Fruit fly (Drosophila melanogaster) whole organism, embryonic: ENCODE data around the gene Pstk.

Experiments
- CG10147 ChIP-seq: fragments of 200-800 bp; sonication (Bioruptor generic); optimal IDR thresholded peaks from 2 replicates; lab custom pipeline; 2019; ENCODE audit warnings: missing biosample characterization, mild to moderate bottlenecking, missing genetic modification characterization, moderate library complexity
- CG10267 ChIP-seq: fragments of 200-800 bp; sonication (Bioruptor generic); optimal IDR thresholded peaks from 2 replicates; lab custom pipeline; 2018; ENCODE audit warnings: missing biosample characterization, mild to moderate bottlenecking, missing genetic modification characterization, moderate library complexity
- CG11696 ChIP-seq: fragments of 200-800 bp; sonication (Bioruptor generic); IDR thresholded peaks from 2 replicates; pipeline ENCODE4 v1.3.6; 2022; ENCODE audit warnings: missing biosample characterization, missing genetic modification characterization
- CG16779 ChIP-seq: fragments of 200-800 bp; sonication (Bioruptor generic); IDR thresholded peaks from 2 replicates; pipeline ENCODE4 v1.3.6; 2022; ENCODE audit warnings: missing biosample characterization, missing genetic modification characterization
- CG17361 ChIP-seq: fragments of 200-800 bp; sonication (Bioruptor generic); IDR thresholded peaks from 3 replicates; pipeline ENCODE4 v1.3.6; 2022; ENCODE audit warnings: missing biosample characterization, missing genetic modification characterization
- CG2875 ChIP-seq: fragments of 200-800 bp; sonication (Bioruptor generic); optimal IDR thresholded peaks from 2 replicates; lab custom pipeline; 2017; ENCODE audit warnings: missing biosample characterization, mild to moderate bottlenecking, missing genetic modification characterization, missing genetic modification reagents
- CG2889 ChIP-seq: fragments of 200-800 bp; sonication (Bioruptor generic); IDR thresholded peaks from 3 replicates; pipeline ENCODE4 v1.3.6; 2022; ENCODE audit warnings: missing biosample characterization, missing genetic modification characterization
- CG3163 ChIP-seq: fragments of 200-800 bp; sonication (Bioruptor generic); optimal IDR thresholded peaks from 3 replicates; lab custom pipeline; 2016; ENCODE audit warnings: missing biosample characterization, missing genetic modification characterization
- CG3726 ChIP-seq: fragments of 200-800 bp; sonication (Bioruptor generic); IDR thresholded peaks from 3 replicates; pipeline ENCODE4, ENCODE4 v1.3.6; 2022; ENCODE audit warnings: missing biosample characterization, missing genetic modification characterization
- CG4820 ChIP-seq: fragments of 200-800 bp; sonication (Bioruptor generic); optimal IDR thresholded peaks from 3 replicates; lab custom pipeline; 2016; ENCODE audit warnings: missing biosample characterization, missing genetic modification characterization
- CG6175 ChIP-seq: fragments of 200-800 bp; sonication (Bioruptor generic); IDR thresholded peaks from 3 replicates; pipeline ENCODE4 v1.3.6; 2022; ENCODE audit warnings: missing biosample characterization, missing genetic modification characterization
- CG6272 ChIP-seq: fragments of 200-800 bp; sonication (Bioruptor generic); IDR thresholded peaks from 2 replicates; pipeline ENCODE4 v1.3.6; 2022; ENCODE audit warnings: missing biosample characterization, missing genetic modification characterization
- CG6689 ChIP-seq: fragments of 200-800 bp; sonication (Bioruptor generic); IDR thresholded peaks from 2 replicates; pipeline ENCODE4 v1.3.6; 2022; ENCODE audit warnings: missing biosample characterization, missing genetic modification characterization
- CG7271 ChIP-seq: fragments of 200-800 bp; sonication (Bioruptor generic); optimal IDR thresholded peaks from 2 replicates; lab custom pipeline; 2018; ENCODE audit warnings: missing biosample characterization, mild to moderate bottlenecking, missing genetic modification characterization, moderate library complexity
- CG8388 ChIP-seq: fragments of 200-800 bp; sonication (Bioruptor generic); optimal IDR thresholded peaks from 2 replicates; lab custom pipeline; 2019; ENCODE audit warnings: missing biosample characterization, mild to moderate bottlenecking, missing genetic modification characterization, moderate library complexity
- CG8765 ChIP-seq: fragments of 200-800 bp; sonication (Bioruptor generic); IDR thresholded peaks from 2 replicates; pipeline ENCODE4 v1.3.6; 2022; ENCODE audit warnings: missing biosample characterization, missing genetic modification characterization
- CG9437 ChIP-seq: fragments of 200-800 bp; sonication (Bioruptor generic); optimal IDR thresholded peaks from 2 replicates; lab custom pipeline; 2018; ENCODE audit warnings: missing biosample characterization, mild to moderate bottlenecking, missing genetic modification characterization
- CG9727 ChIP-seq: fragments of 200-800 bp; sonication (Bioruptor generic); optimal IDR thresholded peaks from 3 replicates; lab custom pipeline; 2017; ENCODE audit warnings: missing biosample characterization, mild to moderate bottlenecking, missing genetic modification characterization
- CG9876 ChIP-seq: fragments of 200-800 bp; sonication (Bioruptor generic); optimal IDR thresholded peaks from 2 replicates; lab custom pipeline; 2016; ENCODE audit warnings: missing biosample characterization, missing genetic modification characterization
- E2f1 ChIP-seq: fragments of 200-800 bp; sonication (Bioruptor generic); IDR thresholded peaks from 2 replicates; pipeline ENCODE4 v1.3.6; 2022; ENCODE audit warnings: missing biosample characterization, missing genetic modification characterization
- E2f2 ChIP-seq: fragments of 200-800 bp; sonication (Bioruptor generic); IDR thresholded peaks from 2 replicates; pipeline ENCODE4 v1.3.6; 2022; ENCODE audit warnings: missing biosample characterization, missing genetic modification characterization
- Ets65A ChIP-seq: fragments of 200-800 bp; sonication (Bioruptor generic); peaks from one replicate; lab custom pipeline; 2016; ENCODE audit warnings: missing biosample characterization, missing genetic modification characterization
- Hmx ChIP-seq: fragments of 200-800 bp; sonication (Bioruptor generic); optimal IDR thresholded peaks from 2 replicates; lab custom pipeline; 2016; ENCODE audit warnings: missing biosample characterization, missing genetic modification characterization
- Lhr ChIP-seq: fragments of 200-800 bp; sonication (Bioruptor generic); optimal IDR thresholded peaks from 3 replicates; lab custom pipeline; 2017; ENCODE audit warnings: mild to moderate bottlenecking, missing biosample characterization, missing genetic modification reagents, missing genetic modification characterization
- Ravus ChIP-seq: fragments of 200-800 bp; sonication (Bioruptor generic); IDR thresholded peaks from 2 replicates; pipeline ENCODE4 v1.3.6; 2022; ENCODE audit warnings: missing biosample characterization, missing genetic modification characterization
- Rx ChIP-seq: fragments of 200-800 bp; sonication (Bioruptor generic); IDR thresholded peaks from 2 replicates; pipeline ENCODE4 v1.3.6; 2022; ENCODE audit warnings: missing biosample characterization, missing genetic modification characterization
- Scr ChIP-seq: fragments of 200-800 bp; sonication (Bioruptor generic); IDR thresholded peaks from 2 replicates; pipeline ENCODE4 v1.3.6; 2022; ENCODE audit warnings: missing biosample characterization, missing genetic modification characterization; ENCODE audit not compliant: partially characterized antibody
- Sox100B ChIP-seq: fragments of 200-800 bp; sonication (Bioruptor generic); optimal IDR thresholded peaks from 3 replicates; lab custom pipeline; 2018; ENCODE audit warnings: missing biosample characterization, mild to moderate bottlenecking, missing genetic modification characterization
- Sry-δ ChIP-seq: fragments of 200-800 bp; sonication (Bioruptor generic); optimal IDR thresholded peaks from 2 replicates; lab custom pipeline; 2016; ENCODE audit warnings: missing biosample characterization, missing genetic modification characterization
- TFAM ChIP-seq: fragments of 200-800 bp; sonication (Bioruptor generic); optimal IDR thresholded peaks from 2 replicates; lab custom pipeline; 2017; ENCODE audit warnings: missing biosample characterization, missing genetic modification characterization, inconsistent platforms
- chn ChIP-seq: fragments of 200-800 bp; sonication (Bioruptor generic); optimal IDR thresholded peaks from 2 replicates; lab custom pipeline; 2016; ENCODE audit warnings: missing biosample characterization, missing genetic modification characterization
- dm ChIP-seq: fragments of 200-800 bp; sonication (Bioruptor generic); optimal IDR thresholded peaks from 3 replicates; lab custom pipeline; 2016; ENCODE audit warnings: missing biosample characterization, missing genetic modification characterization
- gsb ChIP-seq: fragments of 200-800 bp; sonication (Bioruptor generic); IDR thresholded peaks from 2 replicates; pipeline ENCODE4 v1.3.6; 2022; ENCODE audit warnings: missing biosample characterization, missing genetic modification characterization
- gt ChIP-seq: fragments of 200-800 bp; sonication (Bioruptor generic); IDR thresholded peaks from 2 replicates; pipeline ENCODE4 v1.3.6; 2022; ENCODE audit warnings: missing biosample characterization, missing genetic modification characterization
- h ChIP-seq: fragments of >200 bp; optimal IDR thresholded peaks from 2 replicates; lab custom pipeline; 2017
- hb ChIP-seq: fragments of 200-800 bp; sonication (Bioruptor generic); IDR thresholded peaks from 3 replicates; pipeline ENCODE4 v1.3.6; 2022; ENCODE audit warnings: missing biosample characterization, missing genetic modification characterization; ENCODE audit not compliant: partially characterized antibody
- her ChIP-seq: fragments of 200-800 bp; sonication (Bioruptor generic); optimal IDR thresholded peaks from 2 replicates; lab custom pipeline; 2016; ENCODE audit warnings: missing biosample characterization, missing genetic modification characterization
- knrl ChIP-seq: fragments of 200-800 bp; sonication (Bioruptor generic); IDR thresholded peaks from 3 replicates; pipeline ENCODE4 v1.3.6; 2022; ENCODE audit warnings: missing biosample characterization, missing genetic modification characterization; ENCODE audit not compliant: partially characterized antibody
- lilli ChIP-seq: fragments of 200-800 bp; sonication (Bioruptor generic); optimal IDR thresholded peaks from 3 replicates; lab custom pipeline; 2016; ENCODE audit warnings: missing biosample characterization, missing genetic modification characterization
- mam ChIP-seq: fragments of 200-800 bp; sonication (Bioruptor generic); optimal IDR thresholded peaks from 3 replicates; lab custom pipeline; 2016; ENCODE audit warnings: missing biosample characterization, missing genetic modification characterization
- nerfin-2 ChIP-seq: fragments of 200-800 bp; sonication (Bioruptor generic); IDR thresholded peaks from 2 replicates; pipeline ENCODE4 v1.3.6; 2022; ENCODE audit warnings: missing biosample characterization, missing genetic modification characterization; ENCODE audit not compliant: partially characterized antibody
- pho ChIP-seq: fragments of 200-800 bp; sonication (Bioruptor generic); optimal IDR thresholded peaks from 2 replicates; lab custom pipeline; 2016; ENCODE audit warnings: missing biosample characterization, missing genetic modification characterization
- prd ChIP-seq, 3 experiments: fragments of >200 bp in 2 of 3; fragments of 200-800 bp in 1 of 3; sonication (Bioruptor generic) in 1 of 3; optimal IDR thresholded peaks in 2 of 3; IDR thresholded peaks in 1 of 3; 2 replicates in 2 of 3; 3 replicates in 1 of 3; pipeline versions ENCODE4 v1.3.6 to Lab custom; 2017 to 2022; ENCODE audit warnings: missing biosample characterization in 1 of 3, missing genetic modification characterization in 1 of 3
- ranshi ChIP-seq: fragments of 200-800 bp; sonication (Bioruptor generic); IDR thresholded peaks from 2 replicates; pipeline ENCODE4 v1.3.6; 2022; ENCODE audit warnings: missing biosample characterization, missing genetic modification characterization
- sc ChIP-seq, 3 experiments: fragments of >200 bp in 2 of 3; fragments of 200-800 bp in 1 of 3; sonication (Bioruptor generic) in 1 of 3; optimal IDR thresholded peaks; 2 replicates in 2 of 3; 3 replicates in 1 of 3; lab custom pipeline; 2017; ENCODE audit warnings: mild to moderate bottlenecking in 1 of 3, missing biosample characterization in 1 of 3, missing genetic modification characterization in 1 of 3, missing genetic modification reagents in 1 of 3
- sens-2 ChIP-seq: fragments of 200-800 bp; sonication (Bioruptor generic); IDR thresholded peaks from 2 replicates; pipeline ENCODE4 v1.3.6; 2022; ENCODE audit warnings: missing biosample characterization, missing genetic modification characterization
- so ChIP-seq: fragments of 200-800 bp; sonication (Bioruptor generic); IDR thresholded peaks from 3 replicates; pipeline ENCODE4 v1.3.6; 2022; ENCODE audit warnings: missing biosample characterization, missing genetic modification characterization
- sr ChIP-seq: fragments of 200-800 bp; sonication (Bioruptor generic); IDR thresholded peaks from 3 replicates; pipeline ENCODE4 v1.3.6; 2022; ENCODE audit warnings: missing biosample characterization, missing genetic modification characterization
- tgo ChIP-seq: fragments of 200-800 bp; sonication (Bioruptor generic); IDR thresholded peaks from 3 replicates; pipeline ENCODE4 v1.3.6; 2022; ENCODE audit warnings: missing biosample characterization, missing genetic modification characterization
- tup ChIP-seq: fragments of 200-800 bp; sonication (Bioruptor generic); optimal IDR thresholded peaks from 2 replicates; lab custom pipeline; 2016; ENCODE audit warnings: missing biosample characterization, mild to moderate bottlenecking, missing genetic modification characterization, moderate library complexity

Gene Pstk

DNA sequence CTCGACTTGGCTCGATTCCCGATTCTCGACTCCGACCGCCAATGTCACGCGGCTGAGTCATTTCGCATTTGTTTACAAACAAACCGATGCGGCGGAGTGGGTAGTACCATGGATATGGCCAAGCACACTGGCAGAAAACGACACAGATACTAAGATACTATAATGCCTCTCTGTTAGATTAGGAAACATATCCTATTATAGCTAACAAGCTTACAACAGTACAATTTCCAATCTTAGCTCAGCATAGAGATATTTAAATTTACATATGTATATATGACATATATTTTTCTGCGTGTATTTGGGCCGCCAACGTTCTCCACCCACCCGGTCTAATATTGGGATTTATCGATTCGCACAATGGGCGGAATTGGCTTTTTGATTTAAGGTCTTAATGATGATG lies 14.4 kb downstream of the Pstk start (continued):
- TF ChIP-seq CG9727 (GFP tag; lab: Kevin White, UChicago) (peak; percentile 80), dm (no peak), CG9876 (no peak), CG8388 (GFP tag; lab: Kevin White, UChicago) (peak; percentile 56), hb (GFP tag; lab: Robert Waterston, UW) (no peak), CG3163 (GFP tag; lab: Kevin White, UChicago) (no peak), Ravus (peak; percentile 55), CG6272 (peak; percentile 49), CG2875 (GFP tag; lab: Kevin White, UChicago) (peak; percentile 13), lilli (peak; percentile 85), chn (GFP tag; lab: Kevin White, UChicago) (peak; percentile 60), so (GFP tag; lab: Robert Waterston, UW) (peak; percentile 83), E2f1 (peak; percentile 70), gt (peak; percentile 35; the same call in 1 of the 2 replicates), CG11696 (GFP tag; lab: Robert Waterston, UW) (0 out of 2 replicates have a peak, but pooled peaks have one; percentile 52), Sry-δ (GFP tag; lab: Kevin White, UChicago) (no peak), knrl (GFP tag; lab: Robert Waterston, UW) (no peak), CG2889 (GFP tag; lab: Robert Waterston, UW) (peak; percentile 73), gsb (GFP tag; lab: Robert Waterston, UW) (peak; percentile 63), Sox100B (peak; percentile 53), Ets65A (peak; percentile 94), tgo (GFP tag; lab: Robert Waterston, UW) (peak; percentile 79), CG16779 (GFP tag; lab: Robert Waterston, UW) (0 out of 2 replicates have a peak, but pooled peaks have one; percentile 27), CG3726 (GFP tag; lab: Robert Waterston, UW) (0 out of 3 replicates have a peak, but pooled peaks have one; percentile 38), CG4820 (GFP tag; lab: Kevin White, UChicago) (peak; percentile 67), prd (optimal IDR thresholded peaks at IDR 0.05; lab: Kevin White, UChicago) (no peak), prd (GFP tag; IDR thresholded peaks at IDR 0.05; lab: Robert Waterston, UW) (peak; percentile 87), Rx (GFP tag; lab: Robert Waterston, UW) (peak; percentile 71), CG10267 (peak; percentile 59), CG9437 (GFP tag; lab: Kevin White, UChicago) (peak; percentile 49), pho (peak; percentile 48), sens-2 (GFP tag; lab: Robert Waterston, UW) (peak; percentile 62; the same call in 1 of the 2 replicates), mam (GFP tag; lab: Kevin White, UChicago) (peak; percentile 75), tup (no peak), Scr (GFP tag; lab: Robert Waterston, UW) (no peak), her (no peak), Hmx (GFP tag; lab: Kevin White, UChicago) (no peak), sc (optimal IDR thresholded peaks at IDR 0.05; lab: Kevin White, UChicago) (no peak), sc (GFP tag; optimal IDR thresholded peaks at IDR 0.05; lab: Kevin White, UChicago) (peak; percentile 27), CG10147 (GFP tag; lab: Kevin White, UChicago) (peak; percentile 60), CG17361 (GFP tag; lab: Robert Waterston, UW) (peak; percentile 68; the same call in 2 of the 3 replicates), CG6689 (GFP tag; lab: Robert Waterston, UW) (peak; percentile 73), CG8765 (GFP tag; lab: Robert Waterston, UW) (peak; percentile 39; the same call in 1 of the 2 replicates), sr (GFP tag; lab: Robert Waterston, UW) (peak; percentile 72; the same call in 2 of the 3 replicates), nerfin-2 (no peak), E2f2 (GFP tag; lab: Robert Waterston, UW) (peak; percentile 63), CG6175 (GFP tag; lab: Robert Waterston, UW) (peak; percentile 74), TFAM (no peak), h (lab: Kevin White, UChicago) (no peak), CG7271 (tag; lab: Kevin White, UChicago) (peak; percentile 7), ranshi (GFP tag; lab: Robert Waterston, UW) (peak; percentile 80; the same call in 1 of the 2 replicates), Lhr (peak; percentile 25)
